Worm (Caenorhabditis elegans): ENCODE data around the gene mstr-2.

- no peak for TF ChIP-seq nhr-90 (tag; optimal IDR thresholded peaks at IDR 0.05)
- no peak for TF ChIP-seq rpc-1 (optimal IDR thresholded peaks at IDR 0.05)
- no peak for TF ChIP-seq rpc-1 (tag; optimal IDR thresholded peaks at IDR 0.05)
- no peak for TF ChIP-seq attf-6 (GFP tag; IDR thresholded peaks at IDR 0.05)
Measured at ce11 chrIII:4520057-4520456, 51.1 kb downstream of the mstr-2 start, which contains the start of gene cdh-4.
